Worm (Caenorhabditis elegans): ENCODE measurements around the gene unc-53.

The unc-53 gene

DNA sequence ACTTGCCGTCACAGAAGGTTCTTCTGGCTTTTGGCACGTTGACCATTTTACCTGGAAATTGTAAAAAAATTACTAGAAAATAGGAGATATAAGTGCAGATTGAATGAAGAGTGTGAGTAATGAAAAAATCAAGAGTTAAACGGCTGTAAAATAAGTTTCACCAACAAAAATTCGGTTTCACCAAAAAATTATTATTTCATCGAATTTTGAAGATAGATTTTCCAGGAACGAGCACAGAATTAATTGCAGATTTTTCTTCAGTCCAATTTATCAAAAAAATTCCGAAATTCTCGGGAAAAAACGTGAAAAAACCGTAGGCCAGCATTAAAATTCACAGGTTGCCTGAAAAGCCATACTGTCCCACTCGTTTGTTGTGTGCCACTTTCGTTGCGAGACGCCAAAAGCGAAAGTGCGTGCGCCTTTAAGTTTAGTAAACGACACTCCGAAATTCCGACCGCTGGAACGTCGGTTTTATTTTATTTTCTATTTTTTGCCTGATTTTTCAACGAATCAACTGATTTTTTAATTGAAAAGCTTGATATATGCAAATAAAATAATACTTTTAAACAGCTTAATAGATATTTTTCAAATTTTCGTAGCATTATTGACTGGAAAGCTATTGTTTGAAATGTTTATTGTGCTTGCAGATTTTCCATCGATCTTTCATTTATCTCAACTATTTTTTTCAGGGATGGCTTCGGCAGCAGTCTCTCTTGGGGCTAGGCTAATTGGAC is 8.1 kb upstream of the unc-53 start, which contains the start of the genes rpl-36.A and nuo-1 (continued):
- TF ChIP-seq mab-5 (tag; optimal IDR thresholded peaks at IDR 0.05) (peak; percentile 30), sem-4 (tag; optimal IDR thresholded peaks at IDR 0.05) (peak; percentile 12), nhr-23 (tag; optimal IDR thresholded peaks at IDR 0.05) (no peak), zag-1 (tag; optimal IDR thresholded peaks at IDR 0.05) (peak; percentile 66), nhr-11 (tag; optimal IDR thresholded peaks at IDR 0.05) (no peak), unc-62 (GFP tag; optimal IDR thresholded peaks at IDR 0.05) (no peak), sma-9 (GFP tag; optimal IDR thresholded peaks at IDR 0.05) (peak; percentile 67), sma-9 (tag; optimal IDR thresholded peaks at IDR 0.05) (no peak), egl-27 (tag; optimal IDR thresholded peaks at IDR 0.05) (no peak), mdl-1 (tag; optimal IDR thresholded peaks at IDR 0.05) (peak in 1 of 2 experiments; percentile 13), gmeb-1 (tag; optimal IDR thresholded peaks at IDR 0.05) (peak; percentile 83)

DNA sequence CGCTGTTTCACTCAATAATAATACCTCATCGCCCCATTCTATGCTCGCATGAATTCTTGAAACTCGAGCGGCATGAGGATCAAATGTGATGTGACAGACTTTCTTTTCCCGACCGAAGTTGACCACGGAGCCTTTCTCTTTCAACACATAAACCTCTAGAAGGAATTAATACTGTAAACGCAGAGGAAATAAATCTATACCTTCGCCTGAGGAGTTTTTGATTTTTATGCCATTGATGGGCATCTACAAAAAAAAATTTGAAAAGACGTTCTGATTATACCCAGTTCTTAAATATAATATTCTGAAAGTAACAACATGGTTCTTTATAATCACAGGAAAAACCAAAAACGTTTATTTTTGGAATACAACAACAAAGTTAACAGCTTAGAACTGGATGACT is 7.0 kb upstream of the unc-53 start, which contains the start of gene nbs-1:
nbs-1 (minus strand) TSS at position 246 of the 400 bp plus-strand sequence.
- no peak for TF ChIP-seq ztf-4 (tag; optimal IDR thresholded peaks at IDR 0.05)
- no peak for TF ChIP-seq crh-2 (tag; optimal IDR thresholded peaks at IDR 0.05)
- TF ChIP-seq unc-62 (GFP tag; optimal IDR thresholded peaks at IDR 0.05) = no peak
- TF ChIP-seq C34F6.9 (tag; optimal IDR thresholded peaks at IDR 0.05) = no peak
- TF ChIP-seq mbf-1 (tag; optimal IDR thresholded peaks at IDR 0.05) = no peak
- no peak for TF ChIP-seq snpc-4 (tag; optimal IDR thresholded peaks at IDR 0.05)
- TF ChIP-seq skn-1 (tag; optimal IDR thresholded peaks at IDR 0.05) = no peak
- no peak for TF ChIP-seq nhr-6 (tag; optimal IDR thresholded peaks at IDR 0.05)
- TF ChIP-seq elt-3 (tag; optimal IDR thresholded peaks at IDR 0.05) = no peak
- TF ChIP-seq nhr-21 (tag; optimal IDR thresholded peaks at IDR 0.05) = no peak
- no peak for TF ChIP-seq nhr-10 (tag; optimal IDR thresholded peaks at IDR 0.05)
- TF ChIP-seq unc-39 (tag; optimal IDR thresholded peaks at IDR 0.05) = no peak

- TF ChIP-seq crh-2 (tag; optimal IDR thresholded peaks at IDR 0.05) (no peak), peb-1 (tag; optimal IDR thresholded peaks at IDR 0.05) (no peak), elt-1 (tag; optimal IDR thresholded peaks at IDR 0.05) (no peak), nhr-6 (tag; optimal IDR thresholded peaks at IDR 0.05) (no peak), nhr-23 (tag; optimal IDR thresholded peaks at IDR 0.05) (no peak)
Measured at ce11 chrII:11094431-11094830, 5.2 kb upstream of the unc-53 start.

ce11 chrII:11092413-11092812 is 3.2 kb upstream of the unc-53 start, which contains the start of gene rpl-42:
TSS of gene rpl-42 (plus strand) at chrII:11092713.
- TF ChIP-seq nhr-6 (tag; optimal IDR thresholded peaks at IDR 0.05) (no peak), fos-1 (tag; optimal IDR thresholded peaks at IDR 0.05) (no peak), lin-11 (tag; optimal IDR thresholded peaks at IDR 0.05) (no peak), nhr-11 (tag; optimal IDR thresholded peaks at IDR 0.05) (no peak), Y55F3AM.14 (GFP tag; optimal IDR thresholded peaks at IDR 0.05) (no peak), ama-1 (optimal IDR thresholded peaks at IDR 0.05) (no peak), aly-2 (tag; optimal IDR thresholded peaks at IDR 0.05) (no peak), nhr-21 (tag; optimal IDR thresholded peaks at IDR 0.05) (no peak), lsy-2 (tag; optimal IDR thresholded peaks at IDR 0.05) (no peak), sma-9 (GFP tag; optimal IDR thresholded peaks at IDR 0.05) (no peak), sma-9 (tag; optimal IDR thresholded peaks at IDR 0.05) (no peak), sem-4 (tag; optimal IDR thresholded peaks at IDR 0.05) (no peak), nhr-12 (tag; optimal IDR thresholded peaks at IDR 0.05) (no peak), peb-1 (tag; optimal IDR thresholded peaks at IDR 0.05) (no peak), crh-2 (tag; optimal IDR thresholded peaks at IDR 0.05) (no peak), egl-27 (tag; optimal IDR thresholded peaks at IDR 0.05) (no peak), blmp-1 (tag; optimal IDR thresholded peaks at IDR 0.05; ENCODE audit: insufficient read depth) (no peak), ztf-1 (GFP tag; conservative IDR thresholded peaks at IDR 0.05) (no peak), C34F6.9 (tag; optimal IDR thresholded peaks at IDR 0.05) (no peak), nhr-25 (tag; optimal IDR thresholded peaks at IDR 0.05) (no peak), unc-39 (tag; optimal IDR thresholded peaks at IDR 0.05) (no peak)

ce11 chrII:11091577-11091976 is 2.3 kb upstream of the unc-53 start:
- TF ChIP-seq skn-1 (tag; optimal IDR thresholded peaks at IDR 0.05) (no peak), dmd-4 (tag; optimal IDR thresholded peaks at IDR 0.05) (no peak), mab-5 (tag; optimal IDR thresholded peaks at IDR 0.05) (no peak), ceh-82 (tag; optimal IDR thresholded peaks at IDR 0.05) (no peak), sem-4 (tag; optimal IDR thresholded peaks at IDR 0.05) (no peak), lin-13 (GFP tag; optimal IDR thresholded peaks at IDR 0.05) (no peak), blmp-1 (tag; optimal IDR thresholded peaks at IDR 0.05; ENCODE audit: insufficient read depth) (no peak), gmeb-1 (tag; optimal IDR thresholded peaks at IDR 0.05) (no peak), sma-9 (GFP tag; optimal IDR thresholded peaks at IDR 0.05) (no peak), sma-9 (tag; optimal IDR thresholded peaks at IDR 0.05) (no peak), nhr-23 (tag; optimal IDR thresholded peaks at IDR 0.05) (no peak)
